Worm (Caenorhabditis elegans) whole organism, young adult: Measurements from ENCODE around the gene K05F6.10.
"Not testable (repeated sequence)": the region's sequence is repeated elsewhere in the genome, so short reads cannot be mapped to it uniquely, and the experiment has no call there.

Experiments
- B0261.1 ChIP-seq: sonication (generic microtip); optimal IDR thresholded peaks from 2 replicates; lab custom pipeline; 2016; ENCODE audit warnings: mild to moderate bottlenecking, missing genetic modification characterization, moderate library complexity, missing compliant biosample characterization
- B0336.3 ChIP-seq: fragments of 200-800 bp; sonication (Bioruptor generic); IDR thresholded peaks from 2 replicates; pipeline ENCODE4 v1.3.6; 2022; ENCODE audit warnings: missing genetic modification characterization, missing compliant biosample characterization
- C17E4.6 ChIP-seq: fragments of 200-800 bp; sonication (Bioruptor generic); IDR thresholded peaks from 2 replicates; pipeline ENCODE4 v1.3.6; 2022; ENCODE audit warnings: missing genetic modification reagents, missing genetic modification characterization, missing compliant biosample characterization
- F22D6.2 ChIP-seq: sonication (generic microtip); optimal IDR thresholded peaks from 2 replicates; lab custom pipeline; 2016; ENCODE audit warnings: mild to moderate bottlenecking, missing genetic modification characterization, missing compliant biosample characterization
- F39B2.1 ChIP-seq: fragments of 200-800 bp; sonication (Bioruptor generic); IDR thresholded peaks from 2 replicates; pipeline ENCODE4 v1.3.6; 2022; ENCODE audit warnings: missing genetic modification reagents, missing genetic modification characterization, missing compliant biosample characterization
- K12H6.12 ChIP-seq: fragments of 200-800 bp; sonication (Bioruptor generic); optimal IDR thresholded peaks from 2 replicates; lab custom pipeline; 2018; ENCODE audit warnings: mild to moderate bottlenecking, missing genetic modification characterization, missing compliant biosample characterization
- Y56A3A.18 ChIP-seq: fragments of 200-800 bp; sonication (Bioruptor generic); IDR thresholded peaks from 2 replicates; pipeline ENCODE4 v1.3.6; 2022; ENCODE audit warnings: missing genetic modification reagents, missing genetic modification characterization, missing compliant biosample characterization
- Y79H2A.3 ChIP-seq: fragments of 200-800 bp; sonication (Bioruptor generic); conservative IDR thresholded peaks from 2 replicates; pipeline ENCODE4 v1.3.6; 2022; ENCODE audit warnings: missing genetic modification reagents, missing genetic modification characterization, missing compliant biosample characterization
- Y95B8A.8 ChIP-seq: fragments of 200-800 bp; sonication (Bioruptor generic); IDR thresholded peaks from 2 replicates; pipeline ENCODE4 v1.3.6; 2022; ENCODE audit warnings: missing genetic modification reagents, missing genetic modification characterization, missing compliant biosample characterization
- ZK185.1 ChIP-seq: sonication (generic microtip); optimal IDR thresholded peaks from 2 replicates; lab custom pipeline; 2016; ENCODE audit warnings: mild to moderate bottlenecking, missing genetic modification characterization, missing compliant biosample characterization; ENCODE audit not compliant: poor library complexity, severe bottlenecking
- athp-1 ChIP-seq: sonication (generic microtip); optimal IDR thresholded peaks from 2 replicates; lab custom pipeline; 2017; ENCODE audit warnings: mild to moderate bottlenecking, missing genetic modification characterization, missing compliant biosample characterization
- ccch-3 ChIP-seq: fragments of 200-800 bp; sonication (Bioruptor generic); optimal IDR thresholded peaks from 2 replicates; lab custom pipeline; 2018; ENCODE audit warnings: mild to moderate bottlenecking, missing genetic modification characterization, missing compliant biosample characterization
- cebp-2 ChIP-seq: fragments of 200-800 bp; sonication (Bioruptor generic); IDR thresholded peaks from 2 replicates; pipeline ENCODE4 v1.3.6; 2022; ENCODE audit warnings: missing genetic modification characterization, missing compliant biosample characterization
- ceh-91 ChIP-seq: fragments of 200-800 bp; sonication (Bioruptor generic); IDR thresholded peaks from 2 replicates; pipeline ENCODE4 v1.3.6; 2022; ENCODE audit warnings: missing genetic modification reagents, missing genetic modification characterization, missing compliant biosample characterization
- chd-7 ChIP-seq: sonication (generic microtip); optimal IDR thresholded peaks from 2 replicates; lab custom pipeline; 2016; ENCODE audit warnings: mild to moderate bottlenecking, missing genetic modification characterization, moderate library complexity, missing compliant biosample characterization
- dpff-1 ChIP-seq: sonication (generic microtip); optimal IDR thresholded peaks from 2 replicates; lab custom pipeline; 2017; ENCODE audit warnings: mild to moderate bottlenecking, missing genetic modification characterization, missing compliant biosample characterization
- dpl-1 ChIP-seq: fragments of 150-350 bp; optimal IDR thresholded peaks from 2 replicates; lab custom pipeline; 2014; ENCODE audit warnings: missing biosample characterization, missing genetic modification reagents, missing genetic modification characterization
- egl-18 ChIP-seq: fragments of 200-800 bp; sonication (Bioruptor generic); IDR thresholded peaks from 2 replicates; pipeline ENCODE4 v1.3.6; 2022; ENCODE audit warnings: missing genetic modification reagents, missing genetic modification characterization, missing compliant biosample characterization
- egl-44 ChIP-seq: fragments of 200-800 bp; sonication (Bioruptor generic); IDR thresholded peaks from 2 replicates; pipeline ENCODE4 v1.3.6; 2022; ENCODE audit warnings: missing genetic modification reagents, missing genetic modification characterization, missing compliant biosample characterization
- egrh-3 ChIP-seq: fragments of 200-800 bp; sonication (Bioruptor generic); IDR thresholded peaks from 2 replicates; pipeline ENCODE4 v1.3.6; 2022; ENCODE audit warnings: missing genetic modification reagents, missing genetic modification characterization, missing compliant biosample characterization
- him-1 ChIP-seq: sonication (generic microtip); optimal IDR thresholded peaks from 2 replicates; lab custom pipeline; 2016; ENCODE audit warnings: missing genotype, missing genetic modification reagents, missing genetic modification characterization, missing compliant biosample characterization
- hmg-20 ChIP-seq: fragments of 200-800 bp; sonication (Bioruptor generic); IDR thresholded peaks from 2 replicates; pipeline ENCODE4 v1.3.6; 2022; ENCODE audit warnings: missing genetic modification reagents, missing genetic modification characterization, missing compliant biosample characterization
- hrde-1 ChIP-seq: sonication (generic microtip); optimal IDR thresholded peaks from 2 replicates; lab custom pipeline; 2016; ENCODE audit warnings: missing genetic modification characterization, mild to moderate bottlenecking, missing compliant biosample characterization, moderate library complexity, missing genotype, missing genetic modification reagents, borderline replicate concordance
- lag-1 ChIP-seq: fragments of 200-800 bp; sonication (Bioruptor generic); IDR thresholded peaks from 2 replicates; pipeline ENCODE4 v1.3.6; 2022; ENCODE audit warnings: missing genetic modification reagents, missing genetic modification characterization, missing compliant biosample characterization
- let-526 ChIP-seq: fragments of 200-800 bp; sonication (Bioruptor generic); IDR thresholded peaks from 2 replicates; pipeline ENCODE4 v1.3.6; 2022; ENCODE audit warnings: missing genetic modification reagents, missing genetic modification characterization, missing compliant biosample characterization
- lin-54 ChIP-seq: fragments of 200-800 bp; sonication (Bioruptor generic); optimal IDR thresholded peaks from 2 replicates; lab custom pipeline; 2018; ENCODE audit warnings: mild to moderate bottlenecking, missing genetic modification characterization, missing compliant biosample characterization
- lir-1 ChIP-seq: fragments of 200-800 bp; sonication (Bioruptor generic); conservative IDR thresholded peaks from 2 replicates; pipeline ENCODE4 v1.3.6; 2022; ENCODE audit warnings: missing genetic modification reagents, missing genetic modification characterization, missing compliant biosample characterization
- madf-10 ChIP-seq: sonication (generic microtip); optimal IDR thresholded peaks from 2 replicates; lab custom pipeline; 2016; ENCODE audit warnings: mild to moderate bottlenecking, missing genetic modification characterization, missing compliant biosample characterization
- madf-6 ChIP-seq: fragments of 200-800 bp; sonication (Bioruptor generic); IDR thresholded peaks from 2 replicates; pipeline ENCODE4 v1.3.6; 2022; ENCODE audit warnings: missing genetic modification reagents, missing genetic modification characterization, missing compliant biosample characterization
- mel-28 ChIP-seq: sonication (generic microtip); optimal IDR thresholded peaks from 2 replicates; lab custom pipeline; 2016; ENCODE audit warnings: borderline replicate concordance, mild to moderate bottlenecking, missing genetic modification characterization, missing compliant biosample characterization
- mes-4 ChIP-seq: sonication (generic microtip); optimal IDR thresholded peaks from 2 replicates; lab custom pipeline; 2016; ENCODE audit warnings: missing genotype, missing genetic modification characterization, missing compliant biosample characterization
- nfya-2 ChIP-seq: fragments of 200-800 bp; sonication (Bioruptor generic); IDR thresholded peaks from 2 replicates; pipeline ENCODE4 v1.3.6; 2022; ENCODE audit warnings: missing genetic modification reagents, missing genetic modification characterization, missing compliant biosample characterization
- nhr-179 ChIP-seq: sonication (generic microtip); optimal IDR thresholded peaks from 2 replicates; lab custom pipeline; 2016; ENCODE audit warnings: mild to moderate bottlenecking, missing genetic modification characterization, missing compliant biosample characterization
- nhr-27 ChIP-seq: fragments of 200-800 bp; sonication (Bioruptor generic); optimal IDR thresholded peaks from 2 replicates; lab custom pipeline; 2018; ENCODE audit warnings: mild to moderate bottlenecking, missing genetic modification characterization, moderate library complexity, missing compliant biosample characterization
- nhr-90 ChIP-seq: sonication (generic microtip); optimal IDR thresholded peaks from 2 replicates; lab custom pipeline; 2016; ENCODE audit warnings: missing genotype, mild to moderate bottlenecking, missing genetic modification characterization, missing compliant biosample characterization
- pbrm-1 ChIP-seq: fragments of 200-800 bp; sonication (Bioruptor generic); IDR thresholded peaks from 2 replicates; pipeline ENCODE4 v1.3.6; 2022; ENCODE audit warnings: missing genetic modification reagents, missing genetic modification characterization, missing compliant biosample characterization
- pha-4 ChIP-seq: fragments of 150-350 bp; sonication (generic microtip); optimal IDR thresholded peaks from 2 replicates; lab custom pipeline; 2014; ENCODE audit warnings: missing biosample characterization, missing genetic modification reagents, missing genetic modification characterization
- rpc-1 ChIP-seq, 2 experiments: fragments of 150-350 bp in 1 of 2; sonication (generic microtip) in 1 of 2; optimal IDR thresholded peaks; 2 replicates each; lab custom pipeline; 2014 to 2018; ENCODE audit warnings: missing biosample characterization in 1 of 2, missing genetic modification characterization in 1 of 2, missing genetic modification reagents in 1 of 2, missing genotype in 1 of 2
- snpc-1.3 ChIP-seq: sonication (generic microtip); optimal IDR thresholded peaks from 2 replicates; lab custom pipeline; 2017; ENCODE audit warnings: missing genetic modification characterization, mild to moderate bottlenecking, missing compliant biosample characterization, antibody characterized with exemption, moderate library complexity, missing genotype, missing genetic modification reagents; ENCODE audit not compliant: insufficient read depth
- snpc-3.4 ChIP-seq: sonication (generic microtip); optimal IDR thresholded peaks from 2 replicates; lab custom pipeline; 2017; ENCODE audit warnings: missing genetic modification characterization, mild to moderate bottlenecking, missing compliant biosample characterization, antibody characterized with exemption, moderate library complexity, missing genotype, missing genetic modification reagents
- tbx-9 ChIP-seq: sonication (generic microtip); optimal IDR thresholded peaks from 2 replicates; lab custom pipeline; 2016; ENCODE audit warnings: borderline replicate concordance, missing genetic modification characterization, inconsistent platforms, missing compliant biosample characterization
- ztf-28 ChIP-seq: fragments of 200-800 bp; sonication (Bioruptor generic); IDR thresholded peaks from 2 replicates; pipeline ENCODE4 v1.3.6; 2022; ENCODE audit warnings: missing genetic modification reagents, missing genetic modification characterization, missing compliant biosample characterization

K05F6.10 gene

DNA sequence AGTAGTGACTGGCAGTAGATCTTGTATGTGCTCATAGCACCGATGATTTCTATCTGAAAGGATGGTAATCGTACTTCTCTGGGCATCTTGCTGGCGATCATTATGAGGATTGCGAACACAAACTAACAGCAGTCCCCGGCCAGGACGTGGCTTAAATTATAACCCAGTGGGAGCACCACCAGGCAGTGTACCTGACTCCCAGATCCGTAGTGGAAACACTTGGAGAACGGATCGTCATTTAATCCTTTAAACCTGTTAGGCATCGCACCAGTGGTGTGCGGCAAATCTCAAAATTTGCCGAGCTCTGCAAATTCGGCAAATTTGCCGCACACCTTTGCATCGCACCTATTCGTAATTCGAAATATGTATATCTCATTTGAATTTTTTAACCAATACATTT is 8.3 kb downstream of the K05F6.10 start, which contains the start of gene K05F6.8:
TSS of gene K05F6.8 (minus strand) at position 101 of the 400 bp plus-strand sequence.
- no peak for TF ChIP-seq cebp-2 (GFP tag; lab: Robert Waterston, UW)
- no peak for TF ChIP-seq him-1 (tag; lab: Kevin White, UChicago)
- TF ChIP-seq snpc-1.3 (tag; lab: Kevin White, UChicago) = no peak
- no peak for TF ChIP-seq Y95B8A.8 (GFP tag; lab: Robert Waterston, UW)
- no peak for TF ChIP-seq lin-54 (GFP tag; lab: Kevin White, UChicago)
- no peak for TF ChIP-seq C17E4.6 (GFP tag; lab: Robert Waterston, UW)
- TF ChIP-seq egl-18 = no peak
- TF ChIP-seq K12H6.12 (tag; lab: Kevin White, UChicago) = no peak
- no peak for TF ChIP-seq Y79H2A.3
- no peak for TF ChIP-seq B0261.1 (tag; lab: Kevin White, UChicago)
- TF ChIP-seq mes-4 (tag; lab: Kevin White, UChicago) = no peak
- TF ChIP-seq F39B2.1 = no peak
- TF ChIP-seq hrde-1 = no peak
- TF ChIP-seq egrh-3 (GFP tag; lab: Robert Waterston, UW) = no peak
- TF ChIP-seq ceh-91 (GFP tag; lab: Robert Waterston, UW) = no peak
- TF ChIP-seq nhr-90 = no peak

DNA sequence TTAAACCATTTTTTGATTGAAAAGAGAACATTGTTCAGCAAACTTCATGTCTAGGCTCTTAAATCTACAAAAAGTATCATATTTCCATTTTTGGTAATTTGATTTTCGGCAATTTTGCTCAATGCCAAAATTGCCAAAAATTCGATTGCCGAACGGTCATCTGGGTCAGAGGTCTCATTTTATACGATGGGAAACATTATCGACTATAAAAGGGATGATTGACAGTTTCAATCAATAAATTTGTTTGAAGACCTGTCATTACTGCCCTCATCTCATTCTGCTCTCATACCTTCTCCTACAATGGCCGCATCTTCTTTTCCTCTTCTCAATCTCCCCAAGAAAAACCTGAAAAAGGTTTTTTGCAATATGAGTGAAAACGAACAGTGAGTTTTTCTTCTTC is 14.1 kb downstream of the K05F6.10 start, which contains the start of gene K05F6.14:
TSS of gene K05F6.14 (plus strand) at position 301 of the 400 bp plus-strand sequence.
- no peak for TF ChIP-seq cebp-2 (GFP tag; lab: Robert Waterston, UW)
- no peak for TF ChIP-seq rpc-1 (optimal IDR thresholded peaks at IDR 0.05; lab: Kevin White, UChicago)
- TF ChIP-seq rpc-1 (tag; optimal IDR thresholded peaks at IDR 0.05; lab: Kevin White, UChicago) = no peak
- TF ChIP-seq nhr-27 (tag; lab: Kevin White, UChicago) = no peak
- no peak for TF ChIP-seq hrde-1

DNA sequence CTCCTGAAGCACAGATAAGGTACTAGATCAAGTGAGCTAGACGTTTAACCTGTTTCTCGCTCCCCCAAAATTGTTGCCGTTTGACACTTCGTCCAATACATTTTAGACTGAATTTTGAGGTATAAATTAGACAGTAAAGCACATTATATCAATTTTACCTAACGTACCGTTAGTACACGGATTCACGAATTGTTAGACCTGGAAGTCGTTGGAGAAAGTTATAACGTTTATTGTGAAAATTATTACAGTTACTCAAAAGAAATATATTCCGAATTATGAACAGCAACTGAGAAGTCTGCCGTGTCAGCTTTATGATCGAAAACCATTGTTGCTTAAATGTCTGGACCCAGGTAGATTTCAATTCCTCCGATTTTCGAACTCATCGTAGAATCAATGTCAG is 15.1 kb downstream of the K05F6.10 start:
- TF ChIP-seq ztf-28 (GFP tag; lab: Robert Waterston, UW) = no peak
- TF ChIP-seq cebp-2 (GFP tag; lab: Robert Waterston, UW) = no peak
- no peak for TF ChIP-seq athp-1 (tag; lab: Kevin White, UChicago)
- no peak for TF ChIP-seq nhr-179 (tag; lab: Kevin White, UChicago)
- TF ChIP-seq madf-10 (tag; lab: Kevin White, UChicago) = no peak
- TF ChIP-seq let-526 (GFP tag; lab: Robert Waterston, UW) = no peak
- TF ChIP-seq F22D6.2 = no peak
- TF ChIP-seq dpff-1 (tag; lab: Kevin White, UChicago) = no peak
- no peak for TF ChIP-seq ccch-3 (GFP tag; lab: Kevin White, UChicago)

DNA sequence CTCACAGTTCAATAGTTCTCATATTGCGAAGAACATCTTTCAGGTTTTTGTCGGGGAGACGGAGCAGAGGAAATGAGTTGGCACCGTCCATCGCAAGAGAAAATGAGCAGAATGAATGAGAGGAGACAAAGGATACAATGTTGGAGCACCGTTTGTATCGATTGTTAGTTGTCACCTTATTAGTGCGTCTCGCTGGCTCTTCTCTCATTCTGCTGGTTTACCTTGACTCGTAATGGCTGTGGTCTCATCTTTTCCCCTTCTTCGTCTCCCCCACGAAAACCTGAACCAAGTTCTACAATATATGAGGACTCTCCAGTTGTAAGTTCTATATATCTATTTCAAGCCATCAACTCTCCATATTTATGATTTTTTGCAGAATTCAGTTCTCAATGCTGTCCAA is 19.7 kb downstream of the K05F6.10 start, which contains the start of the genes fbxb-54 and fbxb-50:
TSS of gene fbxb-54 (minus strand) at position 101 of the 400 bp plus-strand sequence.
TSS of gene fbxb-50 (plus strand) at position 227 of the 400 bp plus-strand sequence.
- not testable (repeated sequence) for TF ChIP-seq pbrm-1 (GFP tag; lab: Robert Waterston, UW); tbx-9 (tag; lab: Kevin White, UChicago); Y56A3A.18 (GFP tag; lab: Robert Waterston, UW)

DNA sequence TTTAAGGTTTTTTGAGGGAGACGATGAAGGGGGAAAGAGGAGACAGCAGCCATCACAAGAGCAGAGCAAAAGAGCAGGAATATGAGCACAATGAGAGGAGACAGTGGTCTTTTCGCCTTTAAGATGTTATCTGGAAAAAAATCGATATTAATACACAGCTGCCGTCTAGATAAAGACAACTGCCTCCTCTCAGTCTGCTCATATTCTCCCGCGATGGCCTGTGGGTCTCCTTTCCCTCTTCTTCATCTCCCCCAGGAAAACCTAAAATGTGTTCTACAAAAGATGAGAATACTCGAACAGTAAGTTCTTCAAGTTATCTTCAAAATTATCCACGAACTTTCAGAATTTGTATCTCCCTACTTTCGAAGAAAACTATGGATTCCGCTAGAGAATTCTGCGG is 25.4 kb downstream of the K05F6.10 start, which contains the start of the genes fbxb-52 and fbxb-51:
TSS of gene fbxb-52 (minus strand) at position 101 of the 400 bp plus-strand sequence.
TSS of gene fbxb-51 (plus strand) at position 212 of the 400 bp plus-strand sequence.
- no peak for TF ChIP-seq chd-7 (tag; lab: Kevin White, UChicago)
- TF ChIP-seq egl-44 = no peak
- TF ChIP-seq ZK185.1 (tag; lab: Kevin White, UChicago) = no peak
- no peak for TF ChIP-seq pha-4 (tag; lab: Kevin White, UChicago)
- TF ChIP-seq nfya-2 (GFP tag; lab: Robert Waterston, UW) = no peak
- no peak for TF ChIP-seq B0336.3 (GFP tag; lab: Robert Waterston, UW)
- TF ChIP-seq dpl-1 (GFP tag; lab: Kevin White, UChicago) = no peak
- TF ChIP-seq mel-28 (tag; lab: Kevin White, UChicago) = no peak
- TF ChIP-seq snpc-3.4 (tag; lab: Kevin White, UChicago) = no peak
- no peak for TF ChIP-seq hmg-20
- TF ChIP-seq lir-1 (GFP tag; lab: Robert Waterston, UW) = no peak
- TF ChIP-seq ceh-91 (GFP tag; lab: Robert Waterston, UW) = no peak
- no peak for TF ChIP-seq pbrm-1 (GFP tag; lab: Robert Waterston, UW)
- TF ChIP-seq lag-1 (GFP tag; lab: Robert Waterston, UW) = no peak
- TF ChIP-seq madf-10 (tag; lab: Kevin White, UChicago) = no peak
- TF ChIP-seq madf-6 (GFP tag; lab: Robert Waterston, UW) = no peak
